Fruit fly (Drosophila melanogaster) whole organism, embryonic: ENCODE results near the gene Dhps.

Experiments
- Awh ChIP-seq: fragments of 200-800 bp; sonication (Bioruptor generic); IDR thresholded peaks from 2 replicates; pipeline ENCODE4, ENCODE4 v1.3.6; 2022; ENCODE audit warnings: missing biosample characterization, missing genetic modification characterization
- Blimp-1 ChIP-seq: fragments of 200-800 bp; sonication (Bioruptor generic); optimal IDR thresholded peaks from 3 replicates; lab custom pipeline; 2018; ENCODE audit warnings: missing biosample characterization, missing genetic modification characterization, mild to moderate bottlenecking, moderate library complexity, missing genetic modification reagents
- CG10979 ChIP-seq: fragments of 200-800 bp; sonication (Bioruptor generic); optimal IDR thresholded peaks from 2 replicates; lab custom pipeline; 2018; ENCODE audit warnings: missing biosample characterization, mild to moderate bottlenecking, missing genetic modification characterization, moderate library complexity
- CG11247 ChIP-seq: fragments of 200-800 bp; sonication (Bioruptor generic); IDR thresholded peaks from 2 replicates; pipeline ENCODE4 v1.3.6; 2022; ENCODE audit warnings: missing biosample characterization, missing genetic modification characterization
- CG12155 ChIP-seq: fragments of 200-800 bp; sonication (Bioruptor generic); optimal IDR thresholded peaks from 3 replicates; lab custom pipeline; 2016; ENCODE audit warnings: missing biosample characterization, missing genetic modification characterization
- CG12659 ChIP-seq: fragments of 200-800 bp; sonication (Bioruptor generic); optimal IDR thresholded peaks from 3 replicates; lab custom pipeline; 2017; ENCODE audit warnings: mild to moderate bottlenecking, missing biosample characterization, missing genetic modification reagents, missing genetic modification characterization
- CG15073 ChIP-seq: fragments of 200-800 bp; sonication (Bioruptor generic); optimal IDR thresholded peaks from 2 replicates; lab custom pipeline; 2016; ENCODE audit warnings: missing biosample characterization, missing genetic modification characterization
- CG17361 ChIP-seq: fragments of 200-800 bp; sonication (Bioruptor generic); IDR thresholded peaks from 3 replicates; pipeline ENCODE4 v1.3.6; 2022; ENCODE audit warnings: missing biosample characterization, missing genetic modification characterization
- CG18011 ChIP-seq: fragments of 200-800 bp; sonication (Bioruptor generic); optimal IDR thresholded peaks from 2 replicates; lab custom pipeline; 2017; ENCODE audit warnings: missing biosample characterization, missing genetic modification characterization, mild to moderate bottlenecking, moderate library complexity, missing genotype
- CG18262 ChIP-seq: fragments of 200-800 bp; optimal IDR thresholded peaks from 3 replicates; lab custom pipeline; 2019; ENCODE audit warnings: missing biosample characterization, mild to moderate bottlenecking, missing genetic modification characterization, moderate library complexity
- CG2202 ChIP-seq: fragments of 200-800 bp; sonication (Bioruptor generic); optimal IDR thresholded peaks from 2 replicates; lab custom pipeline; 2018; ENCODE audit warnings: missing biosample characterization, mild to moderate bottlenecking, missing genetic modification characterization
- CG30431 ChIP-seq: fragments of 200-800 bp; sonication (Bioruptor generic); optimal IDR thresholded peaks from 2 replicates; lab custom pipeline; 2017; ENCODE audit warnings: missing biosample characterization, missing genetic modification characterization
- CG31365 ChIP-seq: fragments of 200-800 bp; sonication (Bioruptor generic); optimal IDR thresholded peaks from 2 replicates; lab custom pipeline; 2018; ENCODE audit warnings: missing biosample characterization, mild to moderate bottlenecking, missing genetic modification characterization
- CG3163 ChIP-seq: fragments of 200-800 bp; sonication (Bioruptor generic); optimal IDR thresholded peaks from 3 replicates; lab custom pipeline; 2016; ENCODE audit warnings: missing biosample characterization, missing genetic modification characterization
- CG33557 ChIP-seq: fragments of 200-800 bp; sonication (Bioruptor generic); optimal IDR thresholded peaks from 2 replicates; lab custom pipeline; 2019; ENCODE audit warnings: missing biosample characterization, mild to moderate bottlenecking, missing genetic modification characterization, moderate library complexity
- CG34224 ChIP-seq: fragments of 200-800 bp; sonication (Bioruptor generic); IDR thresholded peaks from 3 replicates; pipeline ENCODE4 v1.3.6; 2022; ENCODE audit warnings: missing biosample characterization, missing genetic modification characterization; ENCODE audit not compliant: partially characterized antibody
- CG8281 ChIP-seq: fragments of 200-800 bp; sonication (Bioruptor generic); optimal IDR thresholded peaks from 2 replicates; lab custom pipeline; 2018; ENCODE audit warnings: missing biosample characterization, mild to moderate bottlenecking, missing genetic modification characterization, moderate library complexity
- CG8388 ChIP-seq: fragments of 200-800 bp; sonication (Bioruptor generic); optimal IDR thresholded peaks from 2 replicates; lab custom pipeline; 2019; ENCODE audit warnings: missing biosample characterization, mild to moderate bottlenecking, missing genetic modification characterization, moderate library complexity
- Dad ChIP-seq: fragments of 200-800 bp; sonication (Bioruptor generic); optimal IDR thresholded peaks from 3 replicates; lab custom pipeline; 2016; ENCODE audit warnings: missing biosample characterization, missing genetic modification characterization
- Dbx ChIP-seq: fragments of 200-800 bp; sonication (Bioruptor generic); IDR thresholded peaks from 3 replicates; pipeline ENCODE4 v1.3.6; 2022; ENCODE audit warnings: missing biosample characterization, missing genetic modification characterization
- Dek ChIP-seq: fragments of 200-800 bp; sonication (Bioruptor generic); optimal IDR thresholded peaks from 3 replicates; lab custom pipeline; 2019; ENCODE audit warnings: missing biosample characterization, mild to moderate bottlenecking, missing genetic modification characterization, moderate library complexity
- MBD-R2 ChIP-seq: fragments of 200-800 bp; sonication (Bioruptor generic); IDR thresholded peaks from 2 replicates; pipeline ENCODE4 v1.3.6; 2022; ENCODE audit warnings: missing biosample characterization, missing genetic modification characterization
- MESR4 ChIP-seq: fragments of 200-800 bp; sonication (Bioruptor generic); optimal IDR thresholded peaks from 2 replicates; lab custom pipeline; 2018; ENCODE audit warnings: missing biosample characterization, mild to moderate bottlenecking, missing genetic modification characterization, moderate library complexity
- Myb ChIP-seq: fragments of 200-800 bp; sonication (Bioruptor generic); optimal IDR thresholded peaks from 2 replicates; lab custom pipeline; 2016; ENCODE audit warnings: missing biosample characterization, missing genetic modification characterization
- NC2α ChIP-seq: fragments of 200-800 bp; sonication (Bioruptor generic); optimal IDR thresholded peaks from 2 replicates; lab custom pipeline; 2016; ENCODE audit warnings: missing biosample characterization, missing genetic modification characterization
- Optix ChIP-seq: fragments of 200-800 bp; sonication (Bioruptor generic); IDR thresholded peaks from 3 replicates; pipeline ENCODE4 v1.3.6; 2022; ENCODE audit warnings: missing biosample characterization, missing genetic modification characterization
- Ravus ChIP-seq: fragments of 200-800 bp; sonication (Bioruptor generic); IDR thresholded peaks from 2 replicates; pipeline ENCODE4 v1.3.6; 2022; ENCODE audit warnings: missing biosample characterization, missing genetic modification characterization
- Vsx1 ChIP-seq: fragments of 200-800 bp; sonication (Bioruptor generic); optimal IDR thresholded peaks from 2 replicates; lab custom pipeline; 2017; ENCODE audit warnings: missing biosample characterization, mild to moderate bottlenecking, missing genetic modification characterization, missing genetic modification reagents
- Xbp1 ChIP-seq: fragments of 200-800 bp; sonication (Bioruptor generic); optimal IDR thresholded peaks from 3 replicates; lab custom pipeline; 2016; ENCODE audit warnings: missing biosample characterization, mild to moderate bottlenecking, missing genetic modification characterization
- bcd ChIP-seq: fragments of 200-800 bp; sonication (Bioruptor generic); optimal IDR thresholded peaks from 2 replicates; lab custom pipeline; 2017; ENCODE audit warnings: missing biosample characterization, mild to moderate bottlenecking, missing genetic modification characterization
- cato ChIP-seq: fragments of 200-800 bp; sonication (Bioruptor generic); optimal IDR thresholded peaks from 2 replicates; lab custom pipeline; 2016; ENCODE audit warnings: missing biosample characterization, missing genetic modification characterization, borderline replicate concordance
- crp ChIP-seq, 2 experiments: fragments of 200-800 bp; sonication (Bioruptor generic); optimal IDR thresholded peaks; 2 replicates in 1 of 2; 3 replicates in 1 of 2; lab custom pipeline; 2017; ENCODE audit warnings: missing biosample characterization in 2 of 2, missing genetic modification characterization in 2 of 2, mild to moderate bottlenecking in 1 of 2, moderate library complexity in 1 of 2
- dm ChIP-seq: fragments of 200-800 bp; sonication (Bioruptor generic); optimal IDR thresholded peaks from 3 replicates; lab custom pipeline; 2016; ENCODE audit warnings: missing biosample characterization, missing genetic modification characterization
- eve ChIP-seq, 2 experiments: fragments of >200 bp; optimal IDR thresholded peaks; 2 replicates each; lab custom pipeline; 2017; ENCODE audit warnings: missing biosample characterization in 2 of 2, missing genetic modification characterization in 2 of 2
- ewg ChIP-seq: fragments of 200-800 bp; sonication (Bioruptor generic); optimal IDR thresholded peaks from 3 replicates; lab custom pipeline; 2017; ENCODE audit warnings: mild to moderate bottlenecking, missing biosample characterization, missing genetic modification reagents, missing genetic modification characterization
- eyg ChIP-seq: fragments of 200-800 bp; sonication (Bioruptor generic); optimal IDR thresholded peaks from 3 replicates; lab custom pipeline; 2016; ENCODE audit warnings: missing biosample characterization, missing genetic modification characterization
- fru ChIP-seq: fragments of >200 bp; optimal IDR thresholded peaks from 2 replicates; lab custom pipeline; 2017
- gce ChIP-seq: fragments of 200-800 bp; sonication (Bioruptor generic); IDR thresholded peaks from 3 replicates; pipeline ENCODE4 v1.3.6; 2022; ENCODE audit warnings: missing biosample characterization, missing genetic modification characterization
- gcm2 ChIP-seq: fragments of 200-800 bp; sonication (Bioruptor generic); optimal IDR thresholded peaks from 2 replicates; lab custom pipeline; 2016; ENCODE audit warnings: missing biosample characterization, missing genetic modification characterization
- grn ChIP-seq: fragments of 200-800 bp; sonication (Bioruptor generic); optimal IDR thresholded peaks from 3 replicates; lab custom pipeline; 2017; ENCODE audit warnings: missing biosample characterization, missing genetic modification characterization
- gt ChIP-seq: fragments of 200-800 bp; sonication (Bioruptor generic); IDR thresholded peaks from 2 replicates; pipeline ENCODE4 v1.3.6; 2022; ENCODE audit warnings: missing biosample characterization, missing genetic modification characterization
- klu ChIP-seq: fragments of 200-800 bp; sonication (Bioruptor generic); IDR thresholded peaks from 2 replicates; pipeline ENCODE4 v1.3.6; 2022; ENCODE audit warnings: missing biosample characterization, missing genetic modification characterization
- lab ChIP-seq: fragments of 200-800 bp; sonication (Bioruptor generic); optimal IDR thresholded peaks from 3 replicates; lab custom pipeline; 2017; ENCODE audit warnings: missing biosample characterization, missing genetic modification characterization, mild to moderate bottlenecking, moderate library complexity, missing genetic modification reagents
- lbe ChIP-seq: fragments of 200-800 bp; sonication (Bioruptor generic); optimal IDR thresholded peaks from 2 replicates; lab custom pipeline; 2016; ENCODE audit warnings: missing biosample characterization, mild to moderate bottlenecking, missing genetic modification characterization
- mam ChIP-seq: fragments of 200-800 bp; sonication (Bioruptor generic); optimal IDR thresholded peaks from 3 replicates; lab custom pipeline; 2016; ENCODE audit warnings: missing biosample characterization, missing genetic modification characterization
- odd ChIP-seq: fragments of 200-800 bp; sonication (Bioruptor generic); optimal IDR thresholded peaks from 2 replicates; lab custom pipeline; 2017; ENCODE audit warnings: missing biosample characterization, mild to moderate bottlenecking, missing genetic modification characterization
- onecut ChIP-seq: fragments of 200-800 bp; sonication (Bioruptor generic); IDR thresholded peaks from 2 replicates; pipeline ENCODE4 v1.3.6; 2022; ENCODE audit warnings: missing biosample characterization, missing genetic modification characterization
- pzg ChIP-seq: fragments of 200-800 bp; sonication (Bioruptor generic); optimal IDR thresholded peaks from 3 replicates; lab custom pipeline; 2018; ENCODE audit warnings: missing biosample characterization, mild to moderate bottlenecking, missing genetic modification characterization, moderate library complexity
- salm ChIP-seq: fragments of 200-800 bp; sonication (Bioruptor generic); optimal IDR thresholded peaks from 2 replicates; lab custom pipeline; 2018; ENCODE audit warnings: missing biosample characterization, mild to moderate bottlenecking, missing genetic modification characterization
- zf30C ChIP-seq: fragments of 200-800 bp; sonication (Bioruptor generic); optimal IDR thresholded peaks from 3 replicates; lab custom pipeline; 2018; ENCODE audit warnings: missing biosample characterization, mild to moderate bottlenecking, missing genetic modification characterization

The Dhps gene

DNA sequence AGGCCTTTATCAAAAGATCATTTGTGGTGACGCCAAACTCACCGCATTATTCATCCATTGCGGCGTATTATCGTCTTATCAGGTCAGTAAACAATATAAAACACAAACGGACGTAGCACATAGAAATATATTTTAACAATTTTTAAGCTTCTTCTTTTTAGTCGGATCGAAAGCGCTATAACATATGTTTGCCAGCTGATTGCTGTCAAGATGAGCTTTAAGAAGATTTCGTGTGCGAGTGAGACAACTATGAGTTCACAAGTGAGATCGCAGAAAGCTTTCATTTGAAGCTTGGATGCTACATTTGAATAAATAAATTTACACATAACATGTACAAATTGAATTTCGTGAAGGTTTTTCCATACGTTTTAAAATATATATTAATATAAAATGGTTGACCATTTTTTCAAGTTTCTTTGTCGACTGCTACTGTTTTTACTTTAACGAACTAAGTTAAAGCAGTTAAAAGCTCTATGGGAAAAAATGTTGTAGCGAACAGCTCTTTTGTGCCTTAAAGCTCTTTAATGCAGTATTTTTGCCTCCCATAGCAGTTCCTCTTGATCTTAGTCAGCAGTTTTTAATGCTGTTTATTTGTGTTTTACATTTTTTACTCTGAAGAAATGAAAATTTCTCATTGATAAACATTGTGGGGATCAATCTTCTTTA is 39.2 kb upstream of the Dhps start, which contains the start of gene CG42445:
TSS of gene CG42445 (minus strand) at position 186 of the 666 bp plus-strand sequence.
- peak; percentile 54 for TF ChIP-seq CG31365 (tag; lab: Kevin White, UChicago)
- TF ChIP-seq odd (GFP tag; lab: Kevin White, UChicago): no peak
- TF ChIP-seq dm (GFP tag; lab: Kevin White, UChicago): no peak
- TF ChIP-seq CG17361 (GFP tag; lab: Robert Waterston, UW): no peak
- TF ChIP-seq Xbp1 (GFP tag; lab: Kevin White, UChicago): no peak
- no peak for TF ChIP-seq MESR4 (GFP tag; lab: Kevin White, UChicago)
- peak; percentile 69 for TF ChIP-seq Myb
- no peak for TF ChIP-seq CG15073
- TF ChIP-seq Dek: no peak
- TF ChIP-seq gce (GFP tag; lab: Robert Waterston, UW): no peak
- no peak for TF ChIP-seq CG33557 (GFP tag; lab: Kevin White, UChicago)
- TF ChIP-seq CG3163: no peak
- no peak for TF ChIP-seq grn (GFP tag; lab: Kevin White, UChicago)
- peak; percentile 53 for TF ChIP-seq lbe
- no peak for TF ChIP-seq CG12659 (GFP tag; lab: Kevin White, UChicago)
- no peak for TF ChIP-seq CG2202 (tag; lab: Kevin White, UChicago)
- no peak for TF ChIP-seq Ravus (GFP tag; lab: Robert Waterston, UW)
- TF ChIP-seq salm (tag; lab: Kevin White, UChicago): no peak
- TF ChIP-seq Awh (GFP tag; lab: Robert Waterston, UW): no peak
- no peak for TF ChIP-seq fru (lab: Kevin White, UChicago)
- TF ChIP-seq NC2α (GFP tag; lab: Kevin White, UChicago): no peak
- no peak for TF ChIP-seq zf30C (GFP tag; lab: Kevin White, UChicago)
- TF ChIP-seq eve (GFP tag; optimal IDR thresholded peaks at IDR 0.05; lab: Kevin White, UChicago): no peak
- no peak for TF ChIP-seq onecut (GFP tag; lab: Robert Waterston, UW)
- no peak for TF ChIP-seq Blimp-1
- TF ChIP-seq eyg (GFP tag; lab: Kevin White, UChicago): no peak
- no peak for TF ChIP-seq Vsx1 (GFP tag; lab: Kevin White, UChicago)
- TF ChIP-seq ewg (GFP tag; lab: Kevin White, UChicago): no peak
- TF ChIP-seq CG8281 (tag; lab: Kevin White, UChicago): no peak
- no peak for TF ChIP-seq CG12155 (GFP tag; lab: Kevin White, UChicago)
- TF ChIP-seq Dbx (GFP tag; lab: Robert Waterston, UW): no peak
- no peak for TF ChIP-seq bcd (GFP tag; lab: Kevin White, UChicago)
- TF ChIP-seq CG11247 (GFP tag; lab: Robert Waterston, UW): no peak
- no peak for TF ChIP-seq mam (GFP tag; lab: Kevin White, UChicago)
- TF ChIP-seq cato: no peak
- no peak for TF ChIP-seq Dad (GFP tag; lab: Kevin White, UChicago)
- TF ChIP-seq crp (GFP tag; optimal IDR thresholded peaks at IDR 0.05; lab: Kevin White, UChicago): peak in 1 of 2 experiments; percentile 84
- peak; percentile 10 for TF ChIP-seq pzg (GFP tag; lab: Kevin White, UChicago)
- no peak for TF ChIP-seq gt (GFP tag; lab: Robert Waterston, UW)
- TF ChIP-seq lab (GFP tag; lab: Kevin White, UChicago): no peak
- TF ChIP-seq CG18011: peak; percentile 96
- no peak for TF ChIP-seq CG18262 (tag; lab: Kevin White, UChicago)
- 0 out of 3 replicates have a peak, but pooled peaks have one; percentile 18 for TF ChIP-seq CG34224 (GFP tag; lab: Robert Waterston, UW)
- no peak for TF ChIP-seq klu
- TF ChIP-seq Optix (GFP tag; lab: Robert Waterston, UW): no peak
- no peak for TF ChIP-seq CG8388
- no peak for TF ChIP-seq CG10979 (tag; lab: Kevin White, UChicago)
- TF ChIP-seq CG30431 (GFP tag; lab: Kevin White, UChicago): no peak
- TF ChIP-seq MBD-R2 (GFP tag; lab: Robert Waterston, UW): peak; percentile 35; the same call in 1 of the 2 replicates
- no peak for TF ChIP-seq gcm2 (GFP tag; lab: Kevin White, UChicago)
